Fruit fly (Drosophila melanogaster) whole organism: ENCODE data around the gene CG3368.
A peak's percentile ranks its signal among the peaks of the same experiment; 100 is the strongest.

Experiments used
- CG8478 ChIP-seq: fragments of >200 bp; optimal IDR thresholded peaks from 2 replicates; lab custom pipeline; 2018; ENCODE audit warnings: inconsistent platforms
- Dll ChIP-seq: fragments of >200 bp; optimal IDR thresholded peaks from 2 replicates; lab custom pipeline; 2017
- EcR ChIP-seq, 2 experiments: fragments of >200 bp; optimal IDR thresholded peaks; 2 replicates each; lab custom pipeline; 2017; ENCODE audit warnings: missing biosample characterization in 2 of 2, missing genetic modification characterization in 2 of 2, missing genetic modification reagents in 2 of 2
- pan ChIP-seq: fragments of >200 bp; optimal IDR thresholded peaks from 2 replicates; lab custom pipeline; 2017
- psq ChIP-seq: fragments of >200 bp; optimal IDR thresholded peaks from 2 replicates; lab custom pipeline; 2017
- usp ChIP-seq: fragments of >200 bp; optimal IDR thresholded peaks from 2 replicates; lab custom pipeline; 2017; ENCODE audit warnings: missing biosample characterization, missing genetic modification characterization, mixed read lengths

The CG3368 gene

dm6 chr3R:27263434-27264215, 20.0 kb upstream of the CG3368 start, which contains the start of gene woc:
Gene woc (minus strand): TSS chr3R:27264055.
- TF ChIP-seq Dll, result peak; percentile 6
- no peak for TF ChIP-seq CG8478 (lab: Kevin White, UChicago)

dm6 chr3R:27265330-27265729, 18.2 kb upstream of the CG3368 start, which contains the start of the genes CG14262 and CG14260:
Gene CG14262 (minus strand): TSS chr3R:27265430.
Gene CG14260 (plus strand): TSS chr3R:27265457.
- no peak for TF ChIP-seq EcR (GFP tag; optimal IDR thresholded peaks at IDR 0.05; lab: Kevin White, UChicago)
- TF ChIP-seq psq (lab: Kevin White, UChicago), result no peak
- TF ChIP-seq pan (lab: Kevin White, UChicago), result no peak
- TF ChIP-seq usp, result no peak
- TF ChIP-seq Dll, result no peak
- no peak for TF ChIP-seq CG8478 (lab: Kevin White, UChicago)

- TF ChIP-seq psq (lab: Kevin White, UChicago) (no peak), CG8478 (lab: Kevin White, UChicago) (no peak), Dll (no peak), pan (lab: Kevin White, UChicago) (no peak), EcR (GFP tag; optimal IDR thresholded peaks at IDR 0.05; lab: Kevin White, UChicago) (no peak)
Observed at dm6 chr3R:27270379-27271266, 13.0 kb upstream of the CG3368 start.

dm6 chr3R:27272233-27272632, 11.3 kb upstream of the CG3368 start:
- TF ChIP-seq EcR (GFP tag; optimal IDR thresholded peaks at IDR 0.05; lab: Kevin White, UChicago) (no peak), pan (lab: Kevin White, UChicago) (no peak), usp (no peak), CG8478 (lab: Kevin White, UChicago) (no peak)

dm6 chr3R:27273118-27274062, 10.2 kb upstream of the CG3368 start, which contains the start of gene CG5934:
Gene CG5934 (plus strand): TSS chr3R:27273705.
- TF ChIP-seq pan (lab: Kevin White, UChicago) (no peak), CG8478 (lab: Kevin White, UChicago) (no peak), usp (no peak), EcR (GFP tag; optimal IDR thresholded peaks at IDR 0.05; lab: Kevin White, UChicago) (no peak), Dll (no peak), psq (lab: Kevin White, UChicago) (no peak)

- TF ChIP-seq Dll (no peak), EcR (GFP tag; optimal IDR thresholded peaks at IDR 0.05; lab: Kevin White, UChicago) (no peak), usp (no peak), CG8478 (lab: Kevin White, UChicago) (no peak), psq (lab: Kevin White, UChicago) (no peak)
Observed at dm6 chr3R:27274533-27275447, 8.8 kb upstream of the CG3368 start, which contains the start of gene CG5938. Gene CG5938 (plus strand): TSS chr3R:27274794.

dm6 chr3R:27279478-27279877, 4.1 kb upstream of the CG3368 start:
- no peak for TF ChIP-seq Dll

- TF ChIP-seq Dll (peak; percentile 70), psq (lab: Kevin White, UChicago) (no peak)
Observed at dm6 chr3R:27281022-27281810, 2.4 kb upstream of the CG3368 start.

- no peak for TF ChIP-seq psq (lab: Kevin White, UChicago)
- TF ChIP-seq usp, result no peak
- TF ChIP-seq EcR (GFP tag; optimal IDR thresholded peaks at IDR 0.05; lab: Kevin White, UChicago), result no peak
- TF ChIP-seq CG8478 (lab: Kevin White, UChicago), result no peak
- no peak for TF ChIP-seq Dll
- TF ChIP-seq pan (lab: Kevin White, UChicago), result no peak
Observed at dm6 chr3R:27281811-27282131, 1.8 kb upstream of the CG3368 start.

dm6 chr3R:27282286-27282685, 1.3 kb upstream of the CG3368 start, which contains the start of gene mrt:
Gene mrt (minus strand): TSS chr3R:27282661.
- TF ChIP-seq EcR (GFP tag; optimal IDR thresholded peaks at IDR 0.05; lab: Kevin White, UChicago) (no peak), Dll (no peak), pan (lab: Kevin White, UChicago) (no peak), psq (lab: Kevin White, UChicago) (no peak), usp (no peak), CG8478 (lab: Kevin White, UChicago) (no peak)
